Worm (Caenorhabditis elegans) whole organism, L3 larva: ENCODE data around the gene R05H5.7.

Source experiments
- egl-27 ChIP-seq: sonication (generic microtip); optimal IDR thresholded peaks from 4 replicates; lab custom pipeline; 2017; ENCODE audit warnings: missing biosample characterization, missing genetic modification reagents, missing genetic modification characterization
- elt-1 ChIP-seq: fragments of 150-350 bp; optimal IDR thresholded peaks from 2 replicates; lab custom pipeline; 2014; ENCODE audit warnings: missing biosample characterization, missing genetic modification characterization
- nhr-11 ChIP-seq: fragments of 150-350 bp; optimal IDR thresholded peaks from 2 replicates; lab custom pipeline; 2014; ENCODE audit warnings: missing biosample characterization, missing genetic modification characterization
- snpc-4 ChIP-seq: fragments of 150-350 bp; optimal IDR thresholded peaks from 2 replicates; lab custom pipeline; 2014; ENCODE audit warnings: missing biosample characterization, missing genetic modification characterization

- TF ChIP-seq nhr-11 (tag; lab: Kevin White, UChicago) = no peak
- no peak for TF ChIP-seq snpc-4
- no peak for TF ChIP-seq elt-1 (tag; lab: Kevin White, UChicago)
- TF ChIP-seq egl-27 (tag; lab: Kevin White, UChicago) = no peak
These were observed 37.2 kb upstream of the R05H5.7 start, which contains the start of gene nlp-63 for ce11 chrII:10155106-10155505.
